Fruit fly (Drosophila melanogaster) whole organism, prepupa: ENCODE data around the gene Tet.

Experiments used
- CG10669 ChIP-seq: fragments of 200-800 bp; sonication (Bioruptor generic); optimal IDR thresholded peaks from 3 replicates; lab custom pipeline; 2018; ENCODE audit warnings: missing biosample characterization, mild to moderate bottlenecking, missing genetic modification characterization, moderate library complexity
- CG6276 ChIP-seq: fragments of 200-800 bp; sonication (Bioruptor generic); optimal IDR thresholded peaks from 2 replicates; lab custom pipeline; 2017; ENCODE audit warnings: missing biosample characterization, mild to moderate bottlenecking, missing genetic modification characterization
- CG7368 ChIP-seq: fragments of 200-800 bp; sonication (Bioruptor generic); optimal IDR thresholded peaks from 3 replicates; lab custom pipeline; 2016; ENCODE audit warnings: missing biosample characterization, missing genetic modification characterization
- CG8119 ChIP-seq: fragments of 200-800 bp; sonication (Bioruptor generic); IDR thresholded peaks from 3 replicates; pipeline ENCODE4 v1.3.6; 2022; ENCODE audit warnings: missing biosample characterization, missing genetic modification characterization
- CG9139 ChIP-seq: fragments of 200-800 bp; sonication (Bioruptor generic); optimal IDR thresholded peaks from 3 replicates; lab custom pipeline; 2017; ENCODE audit warnings: missing biosample characterization, mild to moderate bottlenecking, missing genetic modification characterization
- achi ChIP-seq: fragments of 200-800 bp; sonication (Bioruptor generic); optimal IDR thresholded peaks from 3 replicates; lab custom pipeline; 2016; ENCODE audit warnings: missing biosample characterization, missing genetic modification characterization
- net ChIP-seq: fragments of 200-800 bp; sonication (Bioruptor generic); optimal IDR thresholded peaks from 3 replicates; lab custom pipeline; 2016; ENCODE audit warnings: missing biosample characterization, missing genetic modification characterization
- salr ChIP-seq, 2 experiments: fragments of 200-800 bp; sonication (Bioruptor generic); optimal IDR thresholded peaks; 3 replicates each; lab custom pipeline; 2016 to 2018; ENCODE audit warnings: missing biosample characterization in 2 of 2, missing genetic modification characterization in 2 of 2, mild to moderate bottlenecking in 1 of 2

DNA sequence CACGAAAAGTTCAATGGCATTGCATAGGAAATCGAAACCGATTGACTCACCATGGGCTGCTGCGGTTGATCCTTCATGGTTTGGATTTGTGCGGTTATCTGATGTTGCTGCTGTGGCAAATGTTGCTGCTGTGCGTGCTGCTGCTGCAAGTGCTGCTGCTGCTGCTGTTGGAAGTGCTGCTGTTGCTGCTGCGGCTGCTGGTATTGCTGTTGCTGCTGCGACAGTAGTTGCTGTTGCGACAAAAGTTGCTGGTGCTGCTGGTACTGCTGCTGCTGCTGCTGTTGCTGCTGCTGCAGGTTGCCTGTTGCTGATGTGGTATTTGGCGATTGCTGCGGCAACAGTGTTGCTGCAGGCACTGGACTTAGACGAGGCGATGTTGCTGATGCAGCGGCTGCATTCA lies 82.7 kb downstream of the Tet start:
- no peak for TF ChIP-seq CG6276
- no peak for TF ChIP-seq salr (GFP tag; optimal IDR thresholded peaks at IDR 0.05; lab: Kevin White, UChicago)
- TF ChIP-seq CG7368 (GFP tag; lab: Kevin White, UChicago): no peak
- TF ChIP-seq CG9139 (GFP tag; lab: Kevin White, UChicago): no peak
- TF ChIP-seq CG8119: peak; percentile 39; the same call in 1 of the 3 replicates
- no peak for TF ChIP-seq achi
- no peak for TF ChIP-seq CG10669
- no peak for TF ChIP-seq net
